Fruit fly (Drosophila melanogaster) whole organism, embryonic: Measurements from ENCODE around the gene AsnRS.

Source experiments
- C15 ChIP-seq: fragments of 200-800 bp; sonication (Bioruptor generic); IDR thresholded peaks from 3 replicates; pipeline ENCODE4 v1.3.6; 2022; ENCODE audit warnings: missing biosample characterization, missing genetic modification characterization
- CG10274 ChIP-seq: fragments of 200-800 bp; sonication (Bioruptor generic); optimal IDR thresholded peaks from 3 replicates; lab custom pipeline; 2017; ENCODE audit warnings: missing biosample characterization, mild to moderate bottlenecking, missing genetic modification characterization
- CG10321 ChIP-seq: fragments of 200-800 bp; sonication (Bioruptor generic); IDR thresholded peaks from 2 replicates; pipeline ENCODE4 v1.3.6; 2022; ENCODE audit warnings: missing biosample characterization, missing genetic modification characterization
- CG10431 ChIP-seq: fragments of 200-800 bp; sonication (Bioruptor generic); optimal IDR thresholded peaks from 3 replicates; lab custom pipeline; 2018; ENCODE audit warnings: missing biosample characterization, mild to moderate bottlenecking, missing genetic modification characterization
- CG11695 ChIP-seq: fragments of 200-800 bp; sonication (Bioruptor generic); IDR thresholded peaks from 3 replicates; pipeline ENCODE4 v1.3.6; 2022; ENCODE audit warnings: missing biosample characterization, missing genetic modification characterization
- CG11696 ChIP-seq: fragments of 200-800 bp; sonication (Bioruptor generic); IDR thresholded peaks from 2 replicates; pipeline ENCODE4 v1.3.6; 2022; ENCODE audit warnings: missing biosample characterization, missing genetic modification characterization
- CG12391 ChIP-seq: fragments of 200-800 bp; sonication (Bioruptor generic); optimal IDR thresholded peaks from 3 replicates; lab custom pipeline; 2018; ENCODE audit warnings: missing biosample characterization, mild to moderate bottlenecking, missing genetic modification characterization, moderate library complexity
- CG14667 ChIP-seq: fragments of 200-800 bp; sonication (Bioruptor generic); IDR thresholded peaks from 2 replicates; pipeline ENCODE4 v1.3.6; 2022; ENCODE audit warnings: missing biosample characterization, missing genetic modification characterization
- CG17328 ChIP-seq: fragments of 200-800 bp; sonication (Bioruptor generic); IDR thresholded peaks from 2 replicates; pipeline ENCODE4 v1.3.6; 2022; ENCODE audit warnings: missing biosample characterization, missing genetic modification characterization
- CG17359 ChIP-seq: fragments of 200-800 bp; sonication (Bioruptor generic); optimal IDR thresholded peaks from 3 replicates; lab custom pipeline; 2018; ENCODE audit warnings: missing biosample characterization, mild to moderate bottlenecking, missing genetic modification characterization, moderate library complexity
- CG17385 ChIP-seq: fragments of 200-800 bp; sonication (Bioruptor generic); optimal IDR thresholded peaks from 3 replicates; lab custom pipeline; 2018; ENCODE audit warnings: missing biosample characterization, mild to moderate bottlenecking, missing genetic modification characterization
- CG17612 ChIP-seq: fragments of 200-800 bp; sonication (Bioruptor generic); IDR thresholded peaks from 2 replicates; pipeline ENCODE4 v1.3.6; 2022; ENCODE audit warnings: missing biosample characterization, missing genetic modification characterization
- CG1832 ChIP-seq: fragments of 200-800 bp; sonication (Bioruptor generic); optimal IDR thresholded peaks from 2 replicates; lab custom pipeline; 2017; ENCODE audit warnings: missing biosample characterization, mild to moderate bottlenecking, missing genetic modification characterization, inconsistent platforms
- CG4360 ChIP-seq: fragments of 200-800 bp; sonication (Bioruptor generic); IDR thresholded peaks from 2 replicates; pipeline ENCODE4 v1.3.6; 2022; ENCODE audit warnings: missing biosample characterization, missing genetic modification characterization
- CG4854 ChIP-seq: fragments of 200-800 bp; sonication (Bioruptor generic); optimal IDR thresholded peaks from 2 replicates; lab custom pipeline; 2016; ENCODE audit warnings: missing biosample characterization, missing genetic modification characterization, inconsistent platforms
- CG6689 ChIP-seq: fragments of 200-800 bp; sonication (Bioruptor generic); IDR thresholded peaks from 2 replicates; pipeline ENCODE4 v1.3.6; 2022; ENCODE audit warnings: missing biosample characterization, missing genetic modification characterization
- CG8478 ChIP-seq: fragments of >200 bp; optimal IDR thresholded peaks from 2 replicates; lab custom pipeline; 2018
- CG9609 ChIP-seq: fragments of 200-800 bp; sonication (Bioruptor generic); optimal IDR thresholded peaks from 3 replicates; lab custom pipeline; 2016; ENCODE audit warnings: missing biosample characterization, missing genetic modification characterization
- D ChIP-seq, 2 experiments: fragments of 200-800 bp in 1 of 2; fragments of >200 bp in 1 of 2; sonication (Bioruptor generic) in 1 of 2; optimal IDR thresholded peaks; 2 replicates in 1 of 2; 3 replicates in 1 of 2; lab custom pipeline; 2017; ENCODE audit warnings: mild to moderate bottlenecking in 1 of 2, missing biosample characterization in 1 of 2, missing genetic modification characterization in 1 of 2, missing genetic modification reagents in 1 of 2
- Drgx ChIP-seq: fragments of 200-800 bp; sonication (Bioruptor generic); IDR thresholded peaks from 2 replicates; pipeline ENCODE4 v1.3.6; 2022; ENCODE audit warnings: missing biosample characterization, missing genetic modification characterization
- Ets65A ChIP-seq: fragments of 200-800 bp; sonication (Bioruptor generic); peaks from one replicate; lab custom pipeline; 2016; ENCODE audit warnings: missing biosample characterization, missing genetic modification characterization
- Lpt ChIP-seq: fragments of >200 bp; optimal IDR thresholded peaks from 2 replicates; lab custom pipeline; 2018; ENCODE audit warnings: missing biosample characterization, missing genetic modification characterization
- Med ChIP-seq: fragments of 200-800 bp; sonication (Bioruptor generic); peaks from one replicate; lab custom pipeline; 2016; ENCODE audit warnings: missing biosample characterization, missing genetic modification characterization, mild to moderate bottlenecking, inconsistent platforms, moderate library complexity
- NFAT ChIP-seq: fragments of 200-800 bp; sonication (Bioruptor generic); IDR thresholded peaks from 2 replicates; pipeline ENCODE4 v1.3.6; 2022; ENCODE audit warnings: missing biosample characterization, missing genetic modification characterization
- Stat92E ChIP-seq, 3 experiments: fragments of >200 bp in 2 of 3; fragments of 200-800 bp in 1 of 3; sonication (Bioruptor generic) in 1 of 3; optimal IDR thresholded peaks; 2 replicates each; lab custom pipeline; 2017 to 2019; ENCODE audit warnings: missing biosample characterization in 3 of 3, missing genetic modification characterization in 3 of 3, mild to moderate bottlenecking in 1 of 3, moderate library complexity in 1 of 3
- Trl ChIP-seq, 3 experiments: fragments of >200 bp in 2 of 3; fragments of 200-800 bp in 1 of 3; sonication (Bioruptor generic) in 1 of 3; optimal IDR thresholded peaks; 2 replicates in 1 of 3; 3 replicates in 2 of 3; lab custom pipeline; 2016 to 2017; ENCODE audit warnings: missing biosample characterization in 1 of 3, missing genetic modification characterization in 1 of 3
- al ChIP-seq: fragments of 200-800 bp; sonication (Bioruptor generic); IDR thresholded peaks from 2 replicates; pipeline ENCODE4 v1.3.6; 2022; ENCODE audit warnings: missing biosample characterization, missing genetic modification characterization
- bigmax ChIP-seq: fragments of 200-800 bp; sonication (Bioruptor generic); optimal IDR thresholded peaks from 2 replicates; lab custom pipeline; 2018; ENCODE audit warnings: missing biosample characterization, mild to moderate bottlenecking, missing genetic modification characterization
- bsh ChIP-seq, 2 experiments: fragments of 200-800 bp; sonication (Bioruptor generic); optimal IDR thresholded peaks; 2 replicates each; lab custom pipeline; 2017 to 2018; ENCODE audit warnings: mild to moderate bottlenecking in 2 of 2, missing biosample characterization in 2 of 2, missing genetic modification characterization in 2 of 2, moderate library complexity in 1 of 2
- cg ChIP-seq: fragments of 200-800 bp; sonication (Bioruptor generic); optimal IDR thresholded peaks from 3 replicates; lab custom pipeline; 2019; ENCODE audit warnings: missing biosample characterization, mild to moderate bottlenecking, missing genetic modification characterization, moderate library complexity
- ci ChIP-seq: fragments of 200-800 bp; sonication (Bioruptor generic); IDR thresholded peaks from 3 replicates; pipeline ENCODE4 v1.3.6; 2022; ENCODE audit warnings: missing biosample characterization, missing genetic modification characterization
- crol ChIP-seq: fragments of 200-800 bp; sonication (Bioruptor generic); IDR thresholded peaks from 2 replicates; pipeline ENCODE4 v1.3.6; 2022; ENCODE audit warnings: missing biosample characterization, missing genetic modification characterization
- fd102C ChIP-seq: fragments of 200-800 bp; sonication (Bioruptor generic); optimal IDR thresholded peaks from 2 replicates; lab custom pipeline; 2018; ENCODE audit warnings: missing biosample characterization, mild to moderate bottlenecking, missing genetic modification characterization, moderate library complexity
- ken ChIP-seq: fragments of 200-800 bp; sonication (Bioruptor generic); IDR thresholded peaks from 3 replicates; pipeline ENCODE4 v1.3.6; 2022; ENCODE audit warnings: missing biosample characterization, missing genetic modification characterization
- kni ChIP-seq: fragments of 200-800 bp; sonication (Bioruptor generic); optimal IDR thresholded peaks from 3 replicates; lab custom pipeline; 2017; ENCODE audit warnings: mild to moderate bottlenecking, missing biosample characterization, missing genetic modification reagents, missing genetic modification characterization
- nerfin-1 ChIP-seq: fragments of 200-800 bp; sonication (Bioruptor generic); optimal IDR thresholded peaks from 3 replicates; lab custom pipeline; 2019; ENCODE audit warnings: missing biosample characterization, mild to moderate bottlenecking, missing genetic modification characterization, moderate library complexity
- nom ChIP-seq: fragments of 200-800 bp; sonication (Bioruptor generic); optimal IDR thresholded peaks from 2 replicates; lab custom pipeline; 2017; ENCODE audit warnings: missing biosample characterization, missing genetic modification characterization, mild to moderate bottlenecking, moderate library complexity, missing genetic modification reagents
- pros ChIP-seq: fragments of 200-800 bp; sonication (Bioruptor generic); optimal IDR thresholded peaks from 3 replicates; lab custom pipeline; 2019; ENCODE audit warnings: missing biosample characterization, mild to moderate bottlenecking, missing genetic modification characterization, moderate library complexity
- repo ChIP-seq: fragments of 200-800 bp; sonication (Bioruptor generic); optimal IDR thresholded peaks from 2 replicates; lab custom pipeline; 2016; ENCODE audit warnings: missing biosample characterization, missing genetic modification characterization
- rib ChIP-seq: fragments of 200-800 bp; sonication (Bioruptor generic); IDR thresholded peaks from 2 replicates; pipeline ENCODE4 v1.3.6; 2022; ENCODE audit warnings: missing biosample characterization, missing genetic modification characterization
- sqz ChIP-seq: fragments of 200-800 bp; sonication (Bioruptor generic); optimal IDR thresholded peaks from 3 replicates; lab custom pipeline; 2018; ENCODE audit warnings: missing biosample characterization, mild to moderate bottlenecking, missing genetic modification characterization
- sr ChIP-seq: fragments of 200-800 bp; sonication (Bioruptor generic); IDR thresholded peaks from 3 replicates; pipeline ENCODE4 v1.3.6; 2022; ENCODE audit warnings: missing biosample characterization, missing genetic modification characterization
- stc ChIP-seq: fragments of 200-800 bp; sonication (Bioruptor generic); IDR thresholded peaks from 2 replicates; pipeline ENCODE4 v1.3.6; 2022; ENCODE audit warnings: missing biosample characterization, missing genetic modification characterization
- tll ChIP-seq, 2 experiments: fragments of 200-800 bp in 1 of 2; fragments of >200 bp in 1 of 2; sonication (Bioruptor generic) in 1 of 2; optimal IDR thresholded peaks; 2 replicates each; lab custom pipeline; 2017 to 2019; ENCODE audit warnings: missing biosample characterization in 2 of 2, missing genetic modification characterization in 2 of 2, mild to moderate bottlenecking in 1 of 2, moderate library complexity in 1 of 2
- yki ChIP-seq: fragments of >200 bp; optimal IDR thresholded peaks from 3 replicates; lab custom pipeline; 2018
- z ChIP-seq: fragments of 200-800 bp; sonication (Bioruptor generic); IDR thresholded peaks from 3 replicates; pipeline ENCODE4 v1.3.6; 2022; ENCODE audit warnings: missing biosample characterization, missing genetic modification characterization

Gene AsnRS

dm6 chr2L:19162330-19163100 is 30.8 kb upstream of the AsnRS start (continued):
- no peak for TF ChIP-seq CG17328

dm6 chr2L:19161307-19161999 is 29.7 kb upstream of the AsnRS start:
- TF ChIP-seq bsh (GFP tag; optimal IDR thresholded peaks at IDR 0.05; lab: Kevin White, UChicago) (peak in 1 of 2 experiments; percentile 94), al (GFP tag; lab: Robert Waterston, UW) (no peak), ken (GFP tag; lab: Robert Waterston, UW) (no peak), CG10321 (GFP tag; lab: Robert Waterston, UW) (peak; percentile 27; the same call in 1 of the 2 replicates), CG10274 (no peak), CG8478 (lab: Kevin White, UChicago) (peak; percentile 42), sqz (peak; percentile 37), nom (GFP tag; lab: Kevin White, UChicago) (peak; percentile 99), CG11696 (no peak), CG6689 (GFP tag; lab: Robert Waterston, UW) (no peak), Med (GFP tag; lab: Kevin White, UChicago) (peak; percentile 13), yki (no peak), CG10431 (GFP tag; lab: Kevin White, UChicago) (no peak), stc (GFP tag; lab: Robert Waterston, UW) (no peak), NFAT (GFP tag; lab: Robert Waterston, UW) (no peak), Stat92E (GFP tag; optimal IDR thresholded peaks at IDR 0.05; lab: Kevin White, UChicago) (no peak), nerfin-1 (peak; percentile 0), Ets65A (GFP tag; lab: Kevin White, UChicago) (no peak), ci (GFP tag; lab: Robert Waterston, UW) (0 out of 3 replicates have a peak, but pooled peaks have one; percentile 16), bigmax (no peak), CG4360 (GFP tag; lab: Robert Waterston, UW) (peak; percentile 30; the same call in 1 of the 2 replicates), CG12391 (no peak), D (optimal IDR thresholded peaks at IDR 0.05; lab: Kevin White, UChicago) (peak; percentile 64), D (GFP tag; optimal IDR thresholded peaks at IDR 0.05; lab: Kevin White, UChicago) (no peak), tll (GFP tag; optimal IDR thresholded peaks at IDR 0.05; lab: Kevin White, UChicago) (no peak), CG17385 (peak; percentile 38), rib (GFP tag; lab: Robert Waterston, UW) (0 out of 2 replicates have a peak, but pooled peaks have one; percentile 33), CG17612 (GFP tag; lab: Robert Waterston, UW) (no peak), z (no peak), repo (no peak), sr (no peak), Trl (optimal IDR thresholded peaks at IDR 0.05; lab: Kevin White, UChicago) (peak; percentile 19 to 69), Trl (GFP tag; optimal IDR thresholded peaks at IDR 0.05; lab: Kevin White, UChicago) (no peak), kni (peak; percentile 77), Drgx (GFP tag; lab: Robert Waterston, UW) (peak; percentile 47), Lpt (GFP tag; lab: Kevin White, UChicago) (no peak), fd102C (GFP tag; lab: Kevin White, UChicago) (no peak), CG4854 (GFP tag; lab: Kevin White, UChicago) (no peak), CG14667 (GFP tag; lab: Robert Waterston, UW) (no peak), pros (peak; percentile 74), CG17359 (tag; lab: Kevin White, UChicago) (peak; percentile 70), C15 (GFP tag; lab: Robert Waterston, UW) (no peak), cg (GFP tag; lab: Kevin White, UChicago) (peak; percentile 21), crol (GFP tag; lab: Robert Waterston, UW) (peak; percentile 46), CG11695 (GFP tag; lab: Robert Waterston, UW) (no peak), CG9609 (GFP tag; lab: Kevin White, UChicago) (no peak), CG1832 (GFP tag; lab: Kevin White, UChicago) (peak; percentile 68)
